Fruit fly (Drosophila melanogaster): ENCODE data around the gene ko.

Gene ko

dm6 chr3L:21034281-21035221 is 96.4 kb downstream of the ko start, which contains the start of gene siz (continued):
- TF ChIP-seq Bteb2 (GFP tag; optimal IDR thresholded peaks at IDR 0.05) (peak; percentile 26), CG30403 (GFP tag; optimal IDR thresholded peaks at IDR 0.05) (peak; percentile 9), bbx (GFP tag; IDR thresholded peaks at IDR 0.05; ENCODE audit: partially characterized antibody) (peak; percentile 48; the same call in 1 of the 2 replicates), amos (GFP tag; IDR thresholded peaks at IDR 0.05; ENCODE audit: partially characterized antibody) (peak; percentile 61; the same call in 1 of the 2 replicates), Sry-β (GFP tag; optimal IDR thresholded peaks at IDR 0.05) (no peak), stwl (tag; optimal IDR thresholded peaks at IDR 0.05) (peak; percentile 63), CG12942 (GFP tag; optimal IDR thresholded peaks at IDR 0.05) (no peak), CG14441 (GFP tag; IDR thresholded peaks at IDR 0.05) (no peak), CG3407 (GFP tag; optimal IDR thresholded peaks at IDR 0.05) (no peak), CG6683 (GFP tag; optimal IDR thresholded peaks at IDR 0.05) (peak; percentile 8), cwo (GFP tag; optimal IDR thresholded peaks at IDR 0.05) (no peak), CG10565 (GFP tag; optimal IDR thresholded peaks at IDR 0.05) (no peak), gsb-n (tag; optimal IDR thresholded peaks at IDR 0.05) (peak; percentile 45), Adf1 (GFP tag; IDR thresholded peaks at IDR 0.05) (peak; percentile 12; the same call in 1 of the 2 replicates), CG6813 (GFP tag; optimal IDR thresholded peaks at IDR 0.05) (no peak), CG17359 (tag; optimal IDR thresholded peaks at IDR 0.05) (peak; percentile 8), CG10654 (GFP tag; optimal IDR thresholded peaks at IDR 0.05) (no peak), CG17385 (GFP tag; optimal IDR thresholded peaks at IDR 0.05) (peak; percentile 23), gem (tag; optimal IDR thresholded peaks at IDR 0.05) (peak; percentile 46), pzg (GFP tag; optimal IDR thresholded peaks at IDR 0.05) (peak; percentile 90), mam (GFP tag; optimal IDR thresholded peaks at IDR 0.05) (no peak), CG1602 (GFP tag; optimal IDR thresholded peaks at IDR 0.05) (no peak), CG15514 (GFP tag; optimal IDR thresholded peaks at IDR 0.05) (peak; percentile 98), salm (tag; optimal IDR thresholded peaks at IDR 0.05) (peak; percentile 5), hth (optimal IDR thresholded peaks at IDR 0.05) (no peak), CG8388 (GFP tag; optimal IDR thresholded peaks at IDR 0.05) (peak; percentile 20), Atf-2 (GFP tag; optimal IDR thresholded peaks at IDR 0.05) (peak; percentile 21), ase (GFP tag; IDR thresholded peaks at IDR 0.05) (no peak), caup (GFP tag; optimal IDR thresholded peaks at IDR 0.05; ENCODE audit: severe bottlenecking) (peak; percentile 54), CG13287 (GFP tag; IDR thresholded peaks at IDR 0.05; ENCODE audit: partially characterized antibody) (peak; percentile 42; the same call in 1 of the 2 replicates), fd102C (GFP tag; optimal IDR thresholded peaks at IDR 0.05) (no peak), CG8290 (GFP tag; optimal IDR thresholded peaks at IDR 0.05) (peak; percentile 8), CG8290 (tag; optimal IDR thresholded peaks at IDR 0.05) (peak in 1 of 2 experiments; percentile 65), fd64A (GFP tag; optimal IDR thresholded peaks at IDR 0.05) (no peak), odd (GFP tag; optimal IDR thresholded peaks at IDR 0.05) (peak; percentile 17), CG17912 (GFP tag; optimal IDR thresholded peaks at IDR 0.05) (no peak), CG9437 (GFP tag; optimal IDR thresholded peaks at IDR 0.05) (no peak), kay (GFP tag; optimal IDR thresholded peaks at IDR 0.05) (no peak), CG9797 (GFP tag; optimal IDR thresholded peaks at IDR 0.05) (peak; percentile 98), CG6765 (GFP tag; optimal IDR thresholded peaks at IDR 0.05) (peak; percentile 14), dm (GFP tag; optimal IDR thresholded peaks at IDR 0.05) (no peak), Hsf (GFP tag; optimal IDR thresholded peaks at IDR 0.05) (peak; percentile 36), Deaf1 (tag; optimal IDR thresholded peaks at IDR 0.05) (peak; percentile 86), ssp (GFP tag; IDR thresholded peaks at IDR 0.05) (no peak), Fer2 (tag; optimal IDR thresholded peaks at IDR 0.05) (no peak), gfzf (GFP tag; optimal IDR thresholded peaks at IDR 0.05) (peak; percentile 91), Opbp (GFP tag; IDR thresholded peaks at IDR 0.05; ENCODE audit: partially characterized antibody) (peak; percentile 46; the same call in 2 of the 3 replicates)
